Worm (Caenorhabditis elegans): ENCODE measurements around the gene ugt-5.

Gene ugt-5

ce11 chrV:12768946-12769345 is 23.8 kb downstream of the ugt-5 start, which contains the start of gene srt-43:
srt-43 (plus strand) TSS chrV:12769246.
- TF ChIP-seq klf-2 (GFP tag; conservative IDR thresholded peaks at IDR 0.05) (no peak), ztf-23 (GFP tag; IDR thresholded peaks at IDR 0.05) (no peak), T22C8.4 (GFP tag; IDR thresholded peaks at IDR 0.05) (no peak), flt-1 (GFP tag; IDR thresholded peaks at IDR 0.05) (no peak), med-1 (GFP tag; optimal IDR thresholded peaks at IDR 0.05; ENCODE audit: insufficient read depth) (no peak), cog-1 (tag; optimal IDR thresholded peaks at IDR 0.05) (no peak), ref-1 (GFP tag; conservative IDR thresholded peaks at IDR 0.05) (no peak), ztf-29 (GFP tag; IDR thresholded peaks at IDR 0.05) (no peak), tab-1 (GFP tag; IDR thresholded peaks at IDR 0.05) (no peak)

- no peak for TF ChIP-seq cog-1 (tag; optimal IDR thresholded peaks at IDR 0.05)
- TF ChIP-seq T22C8.4 (GFP tag; IDR thresholded peaks at IDR 0.05) = no peak
- TF ChIP-seq ref-1 (GFP tag; conservative IDR thresholded peaks at IDR 0.05) = no peak
- TF ChIP-seq ztf-29 (GFP tag; IDR thresholded peaks at IDR 0.05) = no peak
- TF ChIP-seq ztf-23 (GFP tag; IDR thresholded peaks at IDR 0.05) = no peak
- TF ChIP-seq tab-1 (GFP tag; IDR thresholded peaks at IDR 0.05) = no peak
- TF ChIP-seq flt-1 (GFP tag; IDR thresholded peaks at IDR 0.05) = no peak
- TF ChIP-seq klf-2 (GFP tag; conservative IDR thresholded peaks at IDR 0.05) = no peak
These were observed 29.3 kb downstream of the ugt-5 start, which contains the start of the genes abcf-1 and scc-3 for ce11 chrV:12763291-12763995. abcf-1 (minus strand) TSS chrV:12763375. scc-3 (plus strand) TSS chrV:12763945.

- TF ChIP-seq flt-1 (GFP tag; IDR thresholded peaks at IDR 0.05) = no peak
- no peak for TF ChIP-seq ref-1 (GFP tag; conservative IDR thresholded peaks at IDR 0.05)
- no peak for TF ChIP-seq T22C8.4 (GFP tag; IDR thresholded peaks at IDR 0.05)
- TF ChIP-seq tab-1 (GFP tag; IDR thresholded peaks at IDR 0.05) = no peak
- no peak for TF ChIP-seq ztf-23 (GFP tag; IDR thresholded peaks at IDR 0.05)
- TF ChIP-seq cog-1 (tag; optimal IDR thresholded peaks at IDR 0.05) = no peak
These were observed 31.9 kb downstream of the ugt-5 start, which contains the start of gene F18E2.15 for ce11 chrV:12760913-12761312. F18E2.15 (minus strand) TSS chrV:12761013.

ce11 chrV:12759660-12760059 is 33.1 kb downstream of the ugt-5 start, which contains the start of gene papl-1:
papl-1 (minus strand) TSS chrV:12759760.
- no peak for TF ChIP-seq ref-1 (GFP tag; conservative IDR thresholded peaks at IDR 0.05)
- no peak for TF ChIP-seq ztf-29 (GFP tag; IDR thresholded peaks at IDR 0.05)
- no peak for TF ChIP-seq cog-1 (tag; optimal IDR thresholded peaks at IDR 0.05)
- no peak for TF ChIP-seq T22C8.4 (GFP tag; IDR thresholded peaks at IDR 0.05)
- TF ChIP-seq klf-2 (GFP tag; conservative IDR thresholded peaks at IDR 0.05) = no peak
- no peak for TF ChIP-seq flt-1 (GFP tag; IDR thresholded peaks at IDR 0.05)
- no peak for TF ChIP-seq tab-1 (GFP tag; IDR thresholded peaks at IDR 0.05)
- TF ChIP-seq ztf-23 (GFP tag; IDR thresholded peaks at IDR 0.05) = no peak
- TF ChIP-seq med-1 (GFP tag; optimal IDR thresholded peaks at IDR 0.05; ENCODE audit: insufficient read depth) = no peak

ce11 chrV:12754839-12755238 is 37.9 kb downstream of the ugt-5 start, which contains the start of gene gpa-13:
gpa-13 (minus strand) TSS chrV:12754939.
- TF ChIP-seq klf-2 (GFP tag; conservative IDR thresholded peaks at IDR 0.05) (no peak), flt-1 (GFP tag; IDR thresholded peaks at IDR 0.05) (no peak), ztf-23 (GFP tag; IDR thresholded peaks at IDR 0.05) (no peak), ref-1 (GFP tag; conservative IDR thresholded peaks at IDR 0.05) (no peak), cog-1 (tag; optimal IDR thresholded peaks at IDR 0.05) (no peak), T22C8.4 (GFP tag; IDR thresholded peaks at IDR 0.05) (no peak), ztf-29 (GFP tag; IDR thresholded peaks at IDR 0.05) (no peak), med-1 (GFP tag; optimal IDR thresholded peaks at IDR 0.05; ENCODE audit: insufficient read depth) (no peak), tab-1 (GFP tag; IDR thresholded peaks at IDR 0.05) (no peak)

ce11 chrV:12752407-12752806 is 40.4 kb downstream of the ugt-5 start, which contains the start of gene C15C8.8:
C15C8.8 (minus strand) TSS chrV:12752507.
- TF ChIP-seq med-1 (GFP tag; optimal IDR thresholded peaks at IDR 0.05; ENCODE audit: insufficient read depth) (no peak), ztf-23 (GFP tag; IDR thresholded peaks at IDR 0.05) (no peak), tab-1 (GFP tag; IDR thresholded peaks at IDR 0.05) (no peak), flt-1 (GFP tag; IDR thresholded peaks at IDR 0.05) (no peak), klf-2 (GFP tag; conservative IDR thresholded peaks at IDR 0.05) (no peak), cog-1 (tag; optimal IDR thresholded peaks at IDR 0.05) (no peak), ref-1 (GFP tag; conservative IDR thresholded peaks at IDR 0.05) (no peak), T22C8.4 (GFP tag; IDR thresholded peaks at IDR 0.05) (no peak), ztf-29 (GFP tag; IDR thresholded peaks at IDR 0.05) (no peak)

- TF ChIP-seq T22C8.4 (GFP tag; IDR thresholded peaks at IDR 0.05) (no peak), klf-2 (GFP tag; conservative IDR thresholded peaks at IDR 0.05) (no peak), ztf-29 (GFP tag; IDR thresholded peaks at IDR 0.05) (no peak), cog-1 (tag; optimal IDR thresholded peaks at IDR 0.05) (no peak), med-1 (GFP tag; optimal IDR thresholded peaks at IDR 0.05; ENCODE audit: insufficient read depth) (no peak), ref-1 (GFP tag; conservative IDR thresholded peaks at IDR 0.05) (no peak), ztf-23 (GFP tag; IDR thresholded peaks at IDR 0.05) (no peak), tab-1 (GFP tag; IDR thresholded peaks at IDR 0.05) (no peak)
These were observed 41.2 kb downstream of the ugt-5 start, which contains the start of gene C15C8.6 for ce11 chrV:12751495-12752050. C15C8.6 (minus strand) TSS chrV:12751545.

- TF ChIP-seq cog-1 (tag; optimal IDR thresholded peaks at IDR 0.05) = no peak
- no peak for TF ChIP-seq T22C8.4 (GFP tag; IDR thresholded peaks at IDR 0.05)
- TF ChIP-seq med-1 (GFP tag; optimal IDR thresholded peaks at IDR 0.05; ENCODE audit: insufficient read depth) = no peak
- no peak for TF ChIP-seq klf-2 (GFP tag; conservative IDR thresholded peaks at IDR 0.05)
- no peak for TF ChIP-seq flt-1 (GFP tag; IDR thresholded peaks at IDR 0.05)
- no peak for TF ChIP-seq ref-1 (GFP tag; conservative IDR thresholded peaks at IDR 0.05)
- TF ChIP-seq tab-1 (GFP tag; IDR thresholded peaks at IDR 0.05) = no peak
- no peak for TF ChIP-seq ztf-23 (GFP tag; IDR thresholded peaks at IDR 0.05)
- no peak for TF ChIP-seq ztf-29 (GFP tag; IDR thresholded peaks at IDR 0.05)
These were observed 43.2 kb downstream of the ugt-5 start for ce11 chrV:12749558-12749957.

- TF ChIP-seq klf-2 (GFP tag; conservative IDR thresholded peaks at IDR 0.05) (no peak), ztf-23 (GFP tag; IDR thresholded peaks at IDR 0.05) (no peak), flt-1 (GFP tag; IDR thresholded peaks at IDR 0.05) (no peak), ref-1 (GFP tag; conservative IDR thresholded peaks at IDR 0.05) (no peak), tab-1 (GFP tag; IDR thresholded peaks at IDR 0.05) (no peak), cog-1 (tag; optimal IDR thresholded peaks at IDR 0.05) (no peak), ztf-29 (GFP tag; IDR thresholded peaks at IDR 0.05) (no peak), T22C8.4 (GFP tag; IDR thresholded peaks at IDR 0.05) (no peak), med-1 (GFP tag; optimal IDR thresholded peaks at IDR 0.05; ENCODE audit: insufficient read depth) (no peak)
These were observed 44.9 kb downstream of the ugt-5 start, which contains the start of gene C15C8.5 for ce11 chrV:12747856-12748255. C15C8.5 (plus strand) TSS chrV:12748007.
